Worm (Caenorhabditis elegans) whole organism, L1 larva: ENCODE measurements around the gene F57B9.8.

Experiments used
- F16B12.6 ChIP-seq: fragments of 150-350 bp; optimal IDR thresholded peaks from 2 replicates; lab custom pipeline; 2014; ENCODE audit warnings: missing biosample characterization, missing genetic modification characterization
- blmp-1 ChIP-seq: fragments of 150-350 bp; optimal IDR thresholded peaks from 2 replicates; lab custom pipeline; 2014; ENCODE audit warnings: missing biosample characterization, missing genetic modification characterization
- ceh-63 ChIP-seq: fragments of 200-800 bp; sonication (Bioruptor generic); optimal IDR thresholded peaks from 2 replicates; lab custom pipeline; 2018; ENCODE audit warnings: mild to moderate bottlenecking, missing genetic modification characterization, missing compliant biosample characterization
- ceh-8 ChIP-seq: fragments of 200-800 bp; sonication (Bioruptor generic); optimal IDR thresholded peaks from 2 replicates; lab custom pipeline; 2018; ENCODE audit warnings: mild to moderate bottlenecking, missing genetic modification characterization, moderate library complexity, missing compliant biosample characterization
- ceh-82 ChIP-seq, 3 experiments: fragments of 150-350 bp in 1 of 3; sonication (generic microtip) in 2 of 3; optimal IDR thresholded peaks; 2 replicates each; lab custom pipeline; 2014 to 2017; ENCODE audit warnings: missing biosample characterization in 3 of 3, missing genetic modification characterization in 3 of 3
- ceh-88 ChIP-seq: fragments of 200-800 bp; sonication (Bioruptor generic); IDR thresholded peaks from 2 replicates; pipeline ENCODE4 v1.3.6; 2022; ENCODE audit warnings: missing genetic modification characterization, missing compliant biosample characterization
- ceh-90 ChIP-seq: sonication (generic microtip); optimal IDR thresholded peaks from 2 replicates; lab custom pipeline; 2016; ENCODE audit warnings: missing genetic modification characterization, missing compliant biosample characterization
- ces-1 ChIP-seq: fragments of 150-350 bp; optimal IDR thresholded peaks from 2 replicates; lab custom pipeline; 2014; ENCODE audit warnings: missing biosample characterization, missing genetic modification reagents, missing genetic modification characterization
- dsc-1 ChIP-seq: sonication (generic microtip); optimal IDR thresholded peaks from 2 replicates; lab custom pipeline; 2016; ENCODE audit warnings: mild to moderate bottlenecking, missing genetic modification characterization, missing compliant biosample characterization
- efl-1 ChIP-seq, 4 experiments: fragments of 150-350 bp; optimal IDR thresholded peaks in 3 of 4; peaks in 1 of 4; 1 replicate in 1 of 4; 2 replicates in 3 of 4; lab custom pipeline; 2014; ENCODE audit warnings: missing biosample characterization in 2 of 4, missing genetic modification characterization in 2 of 4, missing genetic modification reagents in 2 of 4
- egl-13 ChIP-seq: sonication (generic microtip); optimal IDR thresholded peaks from 2 replicates; lab custom pipeline; 2016; ENCODE audit warnings: missing genotype, missing genetic modification reagents, missing genetic modification characterization, missing compliant biosample characterization
- egl-27 ChIP-seq, 2 experiments: fragments of 150-350 bp in 1 of 2; sonication (generic microtip); optimal IDR thresholded peaks; 3 replicates each; lab custom pipeline; 2017 to 2018; ENCODE audit warnings: missing biosample characterization in 2 of 2, missing genetic modification characterization in 2 of 2, missing genetic modification reagents in 2 of 2
- elt-2 ChIP-seq: sonication (generic microtip); optimal IDR thresholded peaks from 2 replicates; lab custom pipeline; 2016; ENCODE audit warnings: missing genetic modification characterization, mild to moderate bottlenecking, inconsistent platforms, missing compliant biosample characterization, missing genetic modification reagents
- fkh-4 ChIP-seq: sonication (generic microtip); optimal IDR thresholded peaks from 2 replicates; lab custom pipeline; 2016; ENCODE audit warnings: missing compliant biosample characterization, missing genetic modification characterization, borderline replicate concordance
- irx-1 ChIP-seq: sonication (generic microtip); optimal IDR thresholded peaks from 2 replicates; lab custom pipeline; 2016; ENCODE audit warnings: missing genetic modification characterization, missing compliant biosample characterization
- jun-1 ChIP-seq: fragments of 150-350 bp; optimal IDR thresholded peaks from 2 replicates; lab custom pipeline; 2014; ENCODE audit warnings: missing biosample characterization, missing genetic modification reagents, missing genetic modification characterization
- lin-14 ChIP-seq: fragments of 200-800 bp; sonication (Bioruptor generic); optimal IDR thresholded peaks from 2 replicates; lab custom pipeline; 2018; ENCODE audit warnings: mild to moderate bottlenecking, missing genetic modification characterization, moderate library complexity, missing compliant biosample characterization
- lin-35 ChIP-seq, 2 experiments: fragments of 150-350 bp; optimal IDR thresholded peaks; 2 replicates each; lab custom pipeline; 2014; ENCODE audit warnings: missing biosample characterization in 2 of 2, missing genetic modification characterization in 2 of 2, missing genetic modification reagents in 2 of 2
- lir-3 ChIP-seq: sonication (generic microtip); optimal IDR thresholded peaks from 2 replicates; lab custom pipeline; 2016; ENCODE audit warnings: mild to moderate bottlenecking, missing genetic modification characterization, moderate library complexity, missing compliant biosample characterization; ENCODE audit not compliant: poor library complexity
- lsy-2 ChIP-seq, 2 experiments: fragments of 150-350 bp; optimal IDR thresholded peaks; 2 replicates each; lab custom pipeline; 2014; ENCODE audit warnings: missing biosample characterization in 2 of 2, missing genetic modification characterization in 2 of 2
- mdl-1 ChIP-seq, 2 experiments: fragments of 150-350 bp; optimal IDR thresholded peaks; 2 replicates each; lab custom pipeline; 2014 to 2017; ENCODE audit warnings: missing biosample characterization in 2 of 2, missing genetic modification characterization in 2 of 2, inconsistent platforms in 1 of 2
- mef-2 ChIP-seq: fragments of 150-350 bp; optimal IDR thresholded peaks from 2 replicates; lab custom pipeline; 2014; ENCODE audit warnings: missing biosample characterization, missing genetic modification characterization
- mep-1 ChIP-seq: fragments of 150-350 bp; optimal IDR thresholded peaks from 2 replicates; lab custom pipeline; 2014; ENCODE audit warnings: missing biosample characterization, missing genetic modification characterization
- nhr-11 ChIP-seq: fragments of 150-350 bp; optimal IDR thresholded peaks from 2 replicates; lab custom pipeline; 2014; ENCODE audit warnings: missing biosample characterization, missing genetic modification characterization
- nhr-12 ChIP-seq: sonication (generic microtip); optimal IDR thresholded peaks from 2 replicates; lab custom pipeline; 2017; ENCODE audit warnings: missing biosample characterization, missing genetic modification characterization
- nhr-19 ChIP-seq: fragments of 200-800 bp; sonication (Bioruptor generic); conservative IDR thresholded peaks from 2 replicates; pipeline ENCODE4 v1.3.6; 2022; ENCODE audit warnings: missing genetic modification characterization, missing compliant biosample characterization
- nhr-47 ChIP-seq: sonication (generic microtip); optimal IDR thresholded peaks from 2 replicates; lab custom pipeline; 2016; ENCODE audit warnings: mild to moderate bottlenecking, missing genetic modification characterization, moderate library complexity, missing compliant biosample characterization
- nhr-71 ChIP-seq: sonication (generic microtip); optimal IDR thresholded peaks from 2 replicates; lab custom pipeline; 2016; ENCODE audit warnings: mild to moderate bottlenecking, missing genetic modification characterization, moderate library complexity, missing compliant biosample characterization
- nhr-76 ChIP-seq: sonication (generic microtip); optimal IDR thresholded peaks from 2 replicates; lab custom pipeline; 2017; ENCODE audit warnings: missing biosample characterization, missing genetic modification characterization
- nhr-84 ChIP-seq: sonication (generic microtip); optimal IDR thresholded peaks from 2 replicates; lab custom pipeline; 2017; ENCODE audit warnings: missing biosample characterization, missing genetic modification characterization
- nhr-85 ChIP-seq: sonication (generic microtip); peaks from one replicate; lab custom pipeline; 2016; ENCODE audit warnings: missing genetic modification characterization, inconsistent platforms, missing compliant biosample characterization
- pag-3 ChIP-seq: sonication (generic microtip); optimal IDR thresholded peaks from 2 replicates; lab custom pipeline; 2017; ENCODE audit warnings: missing genetic modification characterization, mild to moderate bottlenecking, missing compliant biosample characterization, antibody characterized with exemption, borderline replicate concordance; ENCODE audit not compliant: insufficient read depth
- pax-3 ChIP-seq: fragments of 200-800 bp; sonication (Bioruptor generic); optimal IDR thresholded peaks from 2 replicates; lab custom pipeline; 2018; ENCODE audit warnings: mild to moderate bottlenecking, missing genetic modification characterization, moderate library complexity, missing compliant biosample characterization
- rnt-1 ChIP-seq: sonication (generic microtip); optimal IDR thresholded peaks from 2 replicates; lab custom pipeline; 2016; ENCODE audit warnings: mild to moderate bottlenecking, missing genetic modification characterization, moderate library complexity, missing compliant biosample characterization
- snpc-4 ChIP-seq: fragments of 150-350 bp; optimal IDR thresholded peaks from 2 replicates; lab custom pipeline; 2014; ENCODE audit warnings: missing biosample characterization, missing genetic modification characterization
- snu-23 ChIP-seq: sonication (generic microtip); optimal IDR thresholded peaks from 2 replicates; lab custom pipeline; 2016; ENCODE audit warnings: missing genetic modification characterization, missing compliant biosample characterization
- sox-4 ChIP-seq: sonication (generic microtip); optimal IDR thresholded peaks from 2 replicates; lab custom pipeline; 2016; ENCODE audit warnings: missing genetic modification characterization, missing compliant biosample characterization
- unc-130 ChIP-seq: fragments of 150-350 bp; optimal IDR thresholded peaks from 2 replicates; lab custom pipeline; 2017; ENCODE audit warnings: missing biosample characterization, missing genetic modification characterization, inconsistent platforms
- unc-30 ChIP-seq: sonication (generic microtip); optimal IDR thresholded peaks from 2 replicates; lab custom pipeline; 2017; ENCODE audit warnings: missing biosample characterization, missing genetic modification characterization
- unc-98 ChIP-seq: fragments of 200-800 bp; sonication (Bioruptor generic); IDR thresholded peaks from 2 replicates; pipeline ENCODE4 v1.3.6; 2022; ENCODE audit warnings: missing genetic modification characterization, missing compliant biosample characterization
- vab-15 ChIP-seq: sonication (generic microtip); optimal IDR thresholded peaks from 2 replicates; lab custom pipeline; 2017; ENCODE audit warnings: missing genotype, mild to moderate bottlenecking, missing genetic modification characterization, missing compliant biosample characterization
- xbp-1 ChIP-seq: sonication (generic microtip); optimal IDR thresholded peaks from 2 replicates; lab custom pipeline; 2016; ENCODE audit warnings: missing genetic modification characterization, missing compliant biosample characterization
- zip-4 ChIP-seq: fragments of 200-800 bp; sonication (Bioruptor generic); optimal IDR thresholded peaks from 2 replicates; lab custom pipeline; 2018; ENCODE audit warnings: mild to moderate bottlenecking, missing genetic modification characterization, moderate library complexity, missing compliant biosample characterization
- ztf-4 ChIP-seq: fragments of 150-350 bp; optimal IDR thresholded peaks from 2 replicates; lab custom pipeline; 2014; ENCODE audit warnings: missing biosample characterization, missing genetic modification characterization

F57B9.8 gene

DNA sequence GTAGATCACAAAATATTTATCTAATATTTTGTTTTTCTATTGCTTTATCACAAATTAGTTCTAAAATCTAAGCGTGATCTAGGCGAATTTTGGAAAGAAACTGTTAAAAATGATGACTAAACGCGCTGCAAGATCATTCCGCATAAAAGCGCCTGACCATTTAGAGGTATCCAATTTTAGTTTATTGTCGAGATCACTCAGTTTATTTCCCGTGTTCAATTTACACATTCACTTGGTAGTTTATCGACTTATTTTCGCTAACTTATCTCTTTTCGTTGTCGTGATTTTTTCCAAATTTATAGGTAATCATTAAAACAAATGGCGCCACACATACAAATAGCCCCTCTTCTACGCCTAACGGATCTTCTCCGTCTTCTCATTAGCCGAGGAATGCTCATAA, 28.7 kb downstream of the F57B9.8 start, which contains the start of gene T07E3.2:
TSS of gene T07E3.2 (plus strand) at position 301 of the 400 bp plus-strand sequence.
- TF ChIP-seq unc-130 (tag; lab: Kevin White, UChicago) (peak; percentile 10), zip-4 (GFP tag; lab: Kevin White, UChicago) (no peak)

- no peak for TF ChIP-seq ces-1 (GFP tag; lab: Kevin White, UChicago)
- peak; percentile 52 for TF ChIP-seq rnt-1
- peak; percentile 6 for TF ChIP-seq lin-14 (GFP tag; lab: Kevin White, UChicago)
- TF ChIP-seq lsy-2 (tag; optimal IDR thresholded peaks at IDR 0.05; lab: Kevin White, UChicago): peak in 1 of 2 experiments; percentile 51
- TF ChIP-seq blmp-1 (tag; lab: Kevin White, UChicago): no peak
- TF ChIP-seq efl-1 (optimal IDR thresholded peaks at IDR 0.05; lab: Kevin White, UChicago): no peak
- peak in 1 of 2 experiments; percentile 58 for TF ChIP-seq efl-1 (GFP tag; optimal IDR thresholded peaks at IDR 0.05 in 1 of 2; lab: Kevin White, UChicago)
Observed at ce11 chrIII:6904468-6904867, 30.7 kb downstream of the F57B9.8 start.

DNA sequence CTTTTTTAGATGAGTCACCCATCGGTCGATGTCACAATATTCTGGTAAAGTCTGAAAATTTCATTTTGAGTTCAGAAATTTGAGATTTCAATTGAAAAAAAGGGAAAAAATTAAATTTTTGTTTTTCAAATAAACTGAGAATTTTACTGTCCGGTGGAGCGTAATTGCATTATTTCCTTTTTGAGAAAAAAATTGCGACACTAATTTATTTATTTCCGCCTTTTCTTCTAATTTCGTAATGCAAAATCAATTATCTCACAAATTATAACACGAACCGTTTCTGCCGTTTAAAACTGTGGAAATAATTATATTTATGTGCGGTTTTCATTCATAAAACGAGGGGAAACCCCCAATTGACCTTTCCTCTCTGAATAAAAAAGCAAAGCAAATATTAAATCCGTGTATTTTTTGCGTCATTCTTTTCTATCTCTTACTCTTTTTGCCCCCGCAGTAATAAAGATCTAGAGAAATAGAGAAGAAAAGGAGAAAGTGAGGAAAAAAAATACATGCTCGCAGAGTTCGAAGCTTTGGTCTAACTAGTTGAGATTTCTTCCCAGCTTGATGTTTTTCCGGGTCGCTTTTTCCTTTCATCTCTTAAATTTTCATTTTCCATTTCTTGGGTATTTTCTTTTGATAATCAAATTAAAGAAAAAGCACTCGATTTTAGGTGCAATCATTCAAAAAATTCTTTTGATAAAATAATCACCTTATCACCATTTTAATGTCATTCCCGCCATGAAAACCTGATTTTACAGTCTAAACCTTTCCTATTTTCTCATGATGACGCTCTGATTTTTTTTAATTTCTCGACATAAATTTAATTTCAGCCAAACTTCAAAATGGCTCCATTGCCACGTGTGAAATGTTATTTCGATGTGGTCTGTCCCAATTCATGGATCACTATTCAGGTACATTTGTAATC, 31.8 kb downstream of the F57B9.8 start, which contains the start of the genes brc-2 and T07E3.3:
TSS of gene brc-2 (minus strand) at position 51 of the 922 bp plus-strand sequence.
TSS of gene T07E3.3 (plus strand) at position 822 of the 922 bp plus-strand sequence.
- TF ChIP-seq lin-14 (GFP tag; lab: Kevin White, UChicago): peak; percentile 66
- TF ChIP-seq sox-4: no peak
- no peak for TF ChIP-seq pag-3 (tag; lab: Kevin White, UChicago)
- no peak for TF ChIP-seq F16B12.6 (tag; lab: Kevin White, UChicago)
- TF ChIP-seq nhr-84: no peak
- no peak for TF ChIP-seq pax-3 (tag; lab: Kevin White, UChicago)
- TF ChIP-seq lin-35 (GFP tag; optimal IDR thresholded peaks at IDR 0.05; lab: Kevin White, UChicago): peak in 1 of 2 experiments; percentile 17
- no peak for TF ChIP-seq ceh-8 (GFP tag; lab: Kevin White, UChicago)
- TF ChIP-seq vab-15 (tag; lab: Kevin White, UChicago): no peak
- peak; percentile 27 for TF ChIP-seq blmp-1 (tag; lab: Kevin White, UChicago)
- no peak for TF ChIP-seq rnt-1
- TF ChIP-seq xbp-1: no peak
- TF ChIP-seq egl-27 (tag; optimal IDR thresholded peaks at IDR 0.05; lab: Kevin White, UChicago): no peak
- peak; percentile 43 for TF ChIP-seq nhr-85 (tag; lab: Kevin White, UChicago)
- TF ChIP-seq mef-2 (tag; lab: Kevin White, UChicago): no peak
- no peak for TF ChIP-seq irx-1
- TF ChIP-seq dsc-1 (tag; lab: Kevin White, UChicago): peak; percentile 31
- TF ChIP-seq lir-3 (tag; lab: Kevin White, UChicago): no peak
- no peak for TF ChIP-seq fkh-4 (tag; lab: Kevin White, UChicago)
- no peak for TF ChIP-seq ceh-88
- no peak for TF ChIP-seq jun-1 (tag; lab: Kevin White, UChicago)
- TF ChIP-seq lsy-2 (tag; optimal IDR thresholded peaks at IDR 0.05; lab: Kevin White, UChicago): peak in 1 of 2 experiments; percentile 54
- TF ChIP-seq unc-98: no peak
- TF ChIP-seq ztf-4: no peak
- TF ChIP-seq mdl-1 (tag; optimal IDR thresholded peaks at IDR 0.05; lab: Kevin White, UChicago): no peak
- TF ChIP-seq nhr-76 (tag; lab: Kevin White, UChicago): no peak
- peak in 1 of 3 experiments; percentile 9 for TF ChIP-seq ceh-82 (tag; optimal IDR thresholded peaks at IDR 0.05; lab: Kevin White, UChicago)
- no peak for TF ChIP-seq nhr-19
- TF ChIP-seq zip-4 (GFP tag; lab: Kevin White, UChicago): no peak
- TF ChIP-seq nhr-71 (tag; lab: Kevin White, UChicago): peak; percentile 5
- TF ChIP-seq snpc-4: no peak
- no peak for TF ChIP-seq egl-13 (tag; lab: Kevin White, UChicago)
- TF ChIP-seq nhr-11 (tag; lab: Kevin White, UChicago): no peak
- no peak for TF ChIP-seq nhr-12 (tag; lab: Kevin White, UChicago)
- TF ChIP-seq snu-23 (GFP tag; lab: Kevin White, UChicago): peak; percentile 1
- no peak for TF ChIP-seq ceh-90 (tag; lab: Kevin White, UChicago)
- peak; percentile 1 for TF ChIP-seq nhr-47 (tag; lab: Kevin White, UChicago)
- TF ChIP-seq elt-2 (tag; lab: Kevin White, UChicago): peak; percentile 19
- no peak for TF ChIP-seq unc-30
- no peak for TF ChIP-seq ceh-63
- TF ChIP-seq efl-1 (optimal IDR thresholded peaks at IDR 0.05; lab: Kevin White, UChicago): peak in 1 of 2 experiments; percentile 13
- no peak for TF ChIP-seq efl-1 (GFP tag; optimal IDR thresholded peaks at IDR 0.05 in 1 of 2; lab: Kevin White, UChicago)
- no peak for TF ChIP-seq mep-1 (tag; lab: Kevin White, UChicago)
